Fruit fly (Drosophila melanogaster) ovary, adult (tissue): ENCODE measurements around the gene zye.

Source experiments
- CG17801 ChIP-seq: fragments of 200-800 bp; optimal IDR thresholded peaks from 2 replicates; lab custom pipeline; 2019; ENCODE audit warnings: missing biosample characterization, mild to moderate bottlenecking, missing genetic modification characterization, moderate library complexity; ENCODE audit not compliant: partially characterized antibody

The zye gene

dm6 chr3L:20405337-20405887 lies 8.0 kb upstream of the zye start:
- TF ChIP-seq CG17801 (GFP tag; lab: Kevin White, UChicago), result no peak

dm6 chr3L:20405971-20406948 lies 7.1 kb upstream of the zye start:
- TF ChIP-seq CG17801 (GFP tag; lab: Kevin White, UChicago), result no peak

dm6 chr3L:20410345-20410744 lies 3.1 kb upstream of the zye start, which contains the start of gene CG13248:
Gene CG13248, minus strand, starts transcription at chr3L:20410566.
- no peak for TF ChIP-seq CG17801 (GFP tag; lab: Kevin White, UChicago)

- peak; percentile 41 for TF ChIP-seq CG17801 (GFP tag; lab: Kevin White, UChicago)
Measured at dm6 chr3L:20410780-20411179, 2.6 kb upstream of the zye start.

dm6 chr3L:20425888-20426287 lies 12.5 kb downstream of the zye start, which contains the start of gene CG5282:
Gene CG5282, minus strand, starts transcription at chr3L:20426071.
- TF ChIP-seq CG17801 (GFP tag; lab: Kevin White, UChicago), result no peak

dm6 chr3L:20427449-20427848 lies 14.0 kb downstream of the zye start, which contains the start of gene CG5274:
Gene CG5274, minus strand, starts transcription at chr3L:20427666.
- TF ChIP-seq CG17801 (GFP tag; lab: Kevin White, UChicago), result no peak

- TF ChIP-seq CG17801 (GFP tag; lab: Kevin White, UChicago), result peak; percentile 33
Measured at dm6 chr3L:20430182-20430581, 16.8 kb downstream of the zye start, which contains the start of gene CG5262. Gene CG5262, minus strand, starts transcription at chr3L:20430475.

dm6 chr3L:20431619-20432018 lies 18.2 kb downstream of the zye start:
- no peak for TF ChIP-seq CG17801 (GFP tag; lab: Kevin White, UChicago)

- TF ChIP-seq CG17801 (GFP tag; lab: Kevin White, UChicago), result peak; percentile 10
Measured at dm6 chr3L:20432297-20432696, 18.9 kb downstream of the zye start, which contains the start of the genes Las and Psn. Gene Las, minus strand, starts transcription at chr3L:20432361. Gene Psn, plus strand, starts transcription at chr3L:20432468.

- TF ChIP-seq CG17801 (GFP tag; lab: Kevin White, UChicago), result peak; percentile 5
Measured at dm6 chr3L:20436069-20436468, 22.7 kb downstream of the zye start, which contains the start of the genes mRpL15 and CtIP. Gene mRpL15, minus strand, starts transcription at chr3L:20436209. Gene CtIP, plus strand, starts transcription at chr3L:20436250.

dm6 chr3L:20439772-20440171 lies 26.4 kb downstream of the zye start, which contains the start of gene Hpd:
Gene Hpd, minus strand, starts transcription at chr3L:20439872.
- no peak for TF ChIP-seq CG17801 (GFP tag; lab: Kevin White, UChicago)

dm6 chr3L:20440902-20441429 lies 27.6 kb downstream of the zye start:
- no peak for TF ChIP-seq CG17801 (GFP tag; lab: Kevin White, UChicago)

- TF ChIP-seq CG17801 (GFP tag; lab: Kevin White, UChicago), result no peak
Measured at dm6 chr3L:20441632-20442469, 28.4 kb downstream of the zye start, which contains the start of gene CG5910. Gene CG5910, plus strand, starts transcription at chr3L:20442419.
